Fruit fly (Drosophila melanogaster): ENCODE measurements around the gene CG11841.
A peak's percentile ranks its signal among the peaks of the same experiment; 100 is the strongest.

Gene CG11841

DNA sequence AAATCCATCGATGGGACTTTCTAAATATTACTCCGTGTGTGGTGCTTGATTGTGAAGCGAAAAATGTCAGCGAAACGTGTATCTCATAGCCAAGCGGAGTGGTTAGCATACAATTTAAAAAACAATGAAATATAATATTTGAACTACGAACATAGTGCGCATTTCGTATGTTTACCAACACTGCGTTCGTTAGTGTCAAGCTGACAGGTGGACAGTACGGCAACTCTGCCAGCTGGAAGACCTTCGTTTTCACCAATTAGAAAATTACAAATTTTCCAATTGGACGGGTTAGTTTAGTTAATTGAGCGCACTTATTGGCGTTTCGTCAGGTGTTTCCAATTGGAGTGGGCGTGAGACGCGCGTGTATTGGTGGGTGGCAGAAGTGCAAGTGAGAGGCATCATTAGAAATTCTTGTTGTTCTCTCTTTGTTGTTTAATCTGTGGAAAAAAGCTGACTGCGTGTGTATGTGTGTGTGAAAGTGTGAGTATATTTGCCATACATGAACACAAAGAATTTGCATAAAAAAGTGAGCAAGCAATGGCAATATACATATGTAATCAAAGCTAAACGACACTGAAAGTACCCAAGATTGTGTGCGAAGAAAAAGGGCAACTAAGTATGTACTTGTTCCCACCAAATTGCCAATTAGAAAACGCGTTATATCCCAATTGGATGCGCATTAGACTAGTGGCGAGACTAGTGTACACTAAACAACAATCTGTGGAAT lies 11.0 kb upstream of the CG11841 start:
- TF ChIP-seq gt (GFP tag; IDR thresholded peaks at IDR 0.05): no peak
- peak; percentile 59; the same call in 1 of the 2 replicates for TF ChIP-seq sob (GFP tag; IDR thresholded peaks at IDR 0.05)
- peak; percentile 43 for TF ChIP-seq Chrac-16 (GFP tag; optimal IDR thresholded peaks at IDR 0.05)
- TF ChIP-seq fd64A (GFP tag; optimal IDR thresholded peaks at IDR 0.05): no peak
- TF ChIP-seq CG18262 (tag; optimal IDR thresholded peaks at IDR 0.05): no peak
- peak; percentile 11 for TF ChIP-seq CG13624 (GFP tag; optimal IDR thresholded peaks at IDR 0.05)
- peak; percentile 2 to 56 for TF ChIP-seq dpn (GFP tag; optimal IDR thresholded peaks at IDR 0.05)
- no peak for TF ChIP-seq Dek (tag; optimal IDR thresholded peaks at IDR 0.05)
- no peak for TF ChIP-seq so (GFP tag; IDR thresholded peaks at IDR 0.05)
- peak; percentile 20; the same call in 1 of the 2 replicates for TF ChIP-seq CG14014 (GFP tag; IDR thresholded peaks at IDR 0.05)
- no peak for TF ChIP-seq ap (GFP tag; IDR thresholded peaks at IDR 0.05)
- TF ChIP-seq CG32772 (GFP tag; IDR thresholded peaks at IDR 0.05): no peak
- TF ChIP-seq sr (GFP tag; IDR thresholded peaks at IDR 0.05): no peak
- peak; percentile 26 for TF ChIP-seq ab (GFP tag; optimal IDR thresholded peaks at IDR 0.05)
- TF ChIP-seq ase (GFP tag; IDR thresholded peaks at IDR 0.05): no peak
- no peak for TF ChIP-seq nerfin-2 (GFP tag; IDR thresholded peaks at IDR 0.05; ENCODE audit: partially characterized antibody)
- TF ChIP-seq Adf1 (GFP tag; IDR thresholded peaks at IDR 0.05): no peak
- TF ChIP-seq CG42726 (GFP tag; IDR thresholded peaks at IDR 0.05; ENCODE audit: partially characterized antibody): 0 out of 2 replicates have a peak, but pooled peaks have one; percentile 26
- peak; percentile 25 for TF ChIP-seq jumu (GFP tag; optimal IDR thresholded peaks at IDR 0.05)
- TF ChIP-seq cg (GFP tag; optimal IDR thresholded peaks at IDR 0.05): peak; percentile 68
- no peak for TF ChIP-seq gcm (GFP tag; optimal IDR thresholded peaks at IDR 0.05)
- TF ChIP-seq lab (GFP tag; optimal IDR thresholded peaks at IDR 0.05): no peak
- no peak for TF ChIP-seq corto (GFP tag; optimal IDR thresholded peaks at IDR 0.05)
- TF ChIP-seq unc-4 (GFP tag; IDR thresholded peaks at IDR 0.05; ENCODE audit: partially characterized antibody): peak; percentile 13; the same call in 1 of the 2 replicates
- no peak for TF ChIP-seq Gug (GFP tag; IDR thresholded peaks at IDR 0.05)
- no peak for TF ChIP-seq CG10543 (GFP tag; optimal IDR thresholded peaks at IDR 0.05)
- no peak for TF ChIP-seq dan (GFP tag; IDR thresholded peaks at IDR 0.05)
- 0 out of 2 replicates have a peak, but pooled peaks have one; percentile 10 for TF ChIP-seq CG6689 (GFP tag; IDR thresholded peaks at IDR 0.05)
- no peak for TF ChIP-seq Trl (optimal IDR thresholded peaks at IDR 0.05)
- TF ChIP-seq Trl (GFP tag; optimal IDR thresholded peaks at IDR 0.05): peak; percentile 44
- TF ChIP-seq CG7839 (tag; optimal IDR thresholded peaks at IDR 0.05): peak; percentile 6
- TF ChIP-seq H2.0 (GFP tag; IDR thresholded peaks at IDR 0.05): no peak
- no peak for TF ChIP-seq sisA (GFP tag; IDR thresholded peaks at IDR 0.05)
- peak; percentile 25 for TF ChIP-seq CG8388 (GFP tag; optimal IDR thresholded peaks at IDR 0.05)
- TF ChIP-seq ash1 (GFP tag; optimal IDR thresholded peaks at IDR 0.05): no peak
- no peak for TF ChIP-seq nerfin-1 (tag; optimal IDR thresholded peaks at IDR 0.05)
- TF ChIP-seq CG9437 (GFP tag; optimal IDR thresholded peaks at IDR 0.05): peak; percentile 27
- TF ChIP-seq CG4404 (GFP tag; IDR thresholded peaks at IDR 0.05): no peak
- TF ChIP-seq CG3407 (GFP tag; optimal IDR thresholded peaks at IDR 0.05): no peak
- TF ChIP-seq Lim3 (GFP tag; IDR thresholded peaks at IDR 0.05): no peak
- no peak for TF ChIP-seq CG17361 (GFP tag; IDR thresholded peaks at IDR 0.05)
- TF ChIP-seq Hmr (GFP tag; optimal IDR thresholded peaks at IDR 0.05): no peak
- no peak for TF ChIP-seq Oli (tag; optimal IDR thresholded peaks at IDR 0.05)
- TF ChIP-seq CG34376 (GFP tag; optimal IDR thresholded peaks at IDR 0.05): no peak
- no peak for TF ChIP-seq CG12104 (GFP tag; optimal IDR thresholded peaks at IDR 0.05)
- TF ChIP-seq rib (GFP tag; IDR thresholded peaks at IDR 0.05): no peak
- TF ChIP-seq ara (GFP tag; IDR thresholded peaks at IDR 0.05): no peak
- TF ChIP-seq CG2116 (GFP tag; optimal IDR thresholded peaks at IDR 0.05): peak; percentile 25
- TF ChIP-seq D (optimal IDR thresholded peaks at IDR 0.05): no peak
- no peak for TF ChIP-seq D (GFP tag; optimal IDR thresholded peaks at IDR 0.05)
- TF ChIP-seq CG12219 (GFP tag; optimal IDR thresholded peaks at IDR 0.05): no peak
